Fruit fly (Drosophila melanogaster) Kc167 (cell line): ENCODE data around the gene CG7382.

Experiments used
- h ChIP-seq: fragments of >200 bp; optimal IDR thresholded peaks from 3 replicates; lab custom pipeline; 2018; ENCODE audit warnings: missing external identifiers
- insv ChIP-seq: fragments of >200 bp; optimal IDR thresholded peaks from 3 replicates; lab custom pipeline; 2018; ENCODE audit warnings: missing external identifiers

- TF ChIP-seq insv (lab: Kevin White, UChicago) (no peak), h (lab: Kevin White, UChicago) (no peak)
Measured at dm6 chr2L:5507082-5507481, 12.6 kb downstream of the CG7382 start.
